Fruit fly (Drosophila melanogaster) whole organism, embryonic: ENCODE results near the gene CG5172.
A peak's percentile ranks its signal among the peaks of the same experiment; 100 is the strongest.

ENCODE experiments used
- Antp ChIP-seq: fragments of 200-800 bp; sonication (Bioruptor generic); optimal IDR thresholded peaks from 3 replicates; lab custom pipeline; 2016; ENCODE audit warnings: missing biosample characterization, missing genetic modification characterization
- C15 ChIP-seq: fragments of 200-800 bp; sonication (Bioruptor generic); IDR thresholded peaks from 3 replicates; pipeline ENCODE4 v1.3.6; 2022; ENCODE audit warnings: missing biosample characterization, missing genetic modification characterization
- CG1024 ChIP-seq: fragments of 200-800 bp; sonication (Bioruptor generic); IDR thresholded peaks from 2 replicates; pipeline ENCODE4 v1.3.6; 2022; ENCODE audit warnings: missing biosample characterization, missing genetic modification characterization
- CG10321 ChIP-seq: fragments of 200-800 bp; sonication (Bioruptor generic); IDR thresholded peaks from 2 replicates; pipeline ENCODE4 v1.3.6; 2022; ENCODE audit warnings: missing biosample characterization, missing genetic modification characterization
- CG10431 ChIP-seq: fragments of 200-800 bp; sonication (Bioruptor generic); optimal IDR thresholded peaks from 3 replicates; lab custom pipeline; 2018; ENCODE audit warnings: missing biosample characterization, mild to moderate bottlenecking, missing genetic modification characterization
- CG10462 ChIP-seq: fragments of 200-800 bp; sonication (Bioruptor generic); optimal IDR thresholded peaks from 2 replicates; lab custom pipeline; 2016; ENCODE audit warnings: missing biosample characterization, missing genetic modification characterization
- CG10543 ChIP-seq: fragments of 200-800 bp; sonication (Bioruptor generic); optimal IDR thresholded peaks from 3 replicates; lab custom pipeline; 2017; ENCODE audit warnings: missing biosample characterization, mild to moderate bottlenecking, missing genetic modification characterization, moderate library complexity
- CG10565 ChIP-seq: fragments of 200-800 bp; sonication (Bioruptor generic); optimal IDR thresholded peaks from 3 replicates; lab custom pipeline; 2016; ENCODE audit warnings: missing biosample characterization, mild to moderate bottlenecking, missing genetic modification characterization
- CG12071 ChIP-seq: fragments of 200-800 bp; sonication (Bioruptor generic); optimal IDR thresholded peaks from 3 replicates; lab custom pipeline; 2018; ENCODE audit warnings: missing biosample characterization, mild to moderate bottlenecking, missing genetic modification characterization
- CG1233 ChIP-seq: fragments of 200-800 bp; sonication (Bioruptor generic); optimal IDR thresholded peaks from 4 replicates; lab custom pipeline; 2018; ENCODE audit warnings: missing biosample characterization, mild to moderate bottlenecking, missing genetic modification characterization
- CG14050 ChIP-seq: fragments of 200-800 bp; sonication (Bioruptor generic); IDR thresholded peaks from 3 replicates; pipeline ENCODE4 v1.3.6; 2022; ENCODE audit warnings: missing biosample characterization, missing genetic modification characterization
- CG14710 ChIP-seq: fragments of 200-800 bp; sonication (Bioruptor generic); optimal IDR thresholded peaks from 3 replicates; lab custom pipeline; 2019; ENCODE audit warnings: missing biosample characterization, mild to moderate bottlenecking, missing genetic modification characterization, moderate library complexity
- CG17328 ChIP-seq: fragments of 200-800 bp; sonication (Bioruptor generic); IDR thresholded peaks from 2 replicates; pipeline ENCODE4 v1.3.6; 2022; ENCODE audit warnings: missing biosample characterization, missing genetic modification characterization
- CG2678 ChIP-seq: fragments of 200-800 bp; sonication (Bioruptor generic); optimal IDR thresholded peaks from 3 replicates; lab custom pipeline; 2019; ENCODE audit warnings: missing biosample characterization, mild to moderate bottlenecking, missing genetic modification characterization, moderate library complexity
- CG2889 ChIP-seq: fragments of 200-800 bp; sonication (Bioruptor generic); IDR thresholded peaks from 3 replicates; pipeline ENCODE4 v1.3.6; 2022; ENCODE audit warnings: missing biosample characterization, missing genetic modification characterization
- CG31388 ChIP-seq: fragments of 200-800 bp; sonication (Bioruptor generic); optimal IDR thresholded peaks from 2 replicates; lab custom pipeline; 2016; ENCODE audit warnings: missing biosample characterization, missing genetic modification characterization
- CG3407 ChIP-seq: fragments of 200-800 bp; sonication (Bioruptor generic); optimal IDR thresholded peaks from 2 replicates; lab custom pipeline; 2018; ENCODE audit warnings: missing biosample characterization, mild to moderate bottlenecking, missing genetic modification characterization
- CG34224 ChIP-seq: fragments of 200-800 bp; sonication (Bioruptor generic); IDR thresholded peaks from 3 replicates; pipeline ENCODE4 v1.3.6; 2022; ENCODE audit warnings: missing biosample characterization, missing genetic modification characterization; ENCODE audit not compliant: partially characterized antibody
- CG42726 ChIP-seq: fragments of 200-800 bp; sonication (Bioruptor generic); IDR thresholded peaks from 2 replicates; pipeline ENCODE4 v1.3.6; 2022; ENCODE audit warnings: missing biosample characterization, missing genetic modification characterization; ENCODE audit not compliant: partially characterized antibody
- CG4730 ChIP-seq: fragments of 200-800 bp; sonication (Bioruptor generic); IDR thresholded peaks from 2 replicates; pipeline ENCODE4 v1.3.6; 2022; ENCODE audit warnings: missing biosample characterization, missing genetic modification characterization
- CG6689 ChIP-seq: fragments of 200-800 bp; sonication (Bioruptor generic); IDR thresholded peaks from 2 replicates; pipeline ENCODE4 v1.3.6; 2022; ENCODE audit warnings: missing biosample characterization, missing genetic modification characterization
- CG7786 ChIP-seq: fragments of 200-800 bp; sonication (Bioruptor generic); optimal IDR thresholded peaks from 2 replicates; lab custom pipeline; 2016; ENCODE audit warnings: missing biosample characterization, missing genetic modification characterization
- CoRest ChIP-seq: fragments of 200-800 bp; sonication (Bioruptor generic); optimal IDR thresholded peaks from 3 replicates; lab custom pipeline; 2018; ENCODE audit warnings: missing biosample characterization, mild to moderate bottlenecking, missing genetic modification characterization, moderate library complexity
- Dip3 ChIP-seq: fragments of 200-800 bp; sonication (Bioruptor generic); optimal IDR thresholded peaks from 3 replicates; lab custom pipeline; 2016; ENCODE audit warnings: missing biosample characterization, missing genetic modification characterization
- Dp ChIP-seq: fragments of 200-800 bp; sonication (Bioruptor generic); optimal IDR thresholded peaks from 2 replicates; lab custom pipeline; 2018; ENCODE audit warnings: missing biosample characterization, mild to moderate bottlenecking, missing genetic modification characterization, moderate library complexity
- E2f2 ChIP-seq: fragments of 200-800 bp; sonication (Bioruptor generic); IDR thresholded peaks from 2 replicates; pipeline ENCODE4 v1.3.6; 2022; ENCODE audit warnings: missing biosample characterization, missing genetic modification characterization
- HHEX ChIP-seq: fragments of 200-800 bp; sonication (Bioruptor generic); optimal IDR thresholded peaks from 3 replicates; lab custom pipeline; 2017; ENCODE audit warnings: missing biosample characterization, mild to moderate bottlenecking, missing genetic modification characterization, missing genetic modification reagents
- Hey ChIP-seq: fragments of 200-800 bp; sonication (Bioruptor generic); optimal IDR thresholded peaks from 3 replicates; lab custom pipeline; 2018; ENCODE audit warnings: missing biosample characterization, mild to moderate bottlenecking, missing genetic modification characterization
- Lim3 ChIP-seq: fragments of 200-800 bp; sonication (Bioruptor generic); IDR thresholded peaks from 2 replicates; pipeline ENCODE4 v1.3.6; 2022; ENCODE audit warnings: missing biosample characterization, missing genetic modification characterization
- Myb ChIP-seq: fragments of 200-800 bp; sonication (Bioruptor generic); optimal IDR thresholded peaks from 2 replicates; lab custom pipeline; 2016; ENCODE audit warnings: missing biosample characterization, missing genetic modification characterization
- Sin3A ChIP-seq: fragments of >200 bp; optimal IDR thresholded peaks from 2 replicates; lab custom pipeline; 2018
- az2 ChIP-seq: fragments of 200-800 bp; sonication (Bioruptor generic); optimal IDR thresholded peaks from 3 replicates; lab custom pipeline; 2016; ENCODE audit warnings: missing biosample characterization, missing genetic modification characterization
- bsh ChIP-seq, 2 experiments: fragments of 200-800 bp; sonication (Bioruptor generic); optimal IDR thresholded peaks; 2 replicates each; lab custom pipeline; 2017 to 2018; ENCODE audit warnings: mild to moderate bottlenecking in 2 of 2, missing biosample characterization in 2 of 2, missing genetic modification characterization in 2 of 2, moderate library complexity in 1 of 2
- danr ChIP-seq: fragments of 200-800 bp; sonication (Bioruptor generic); IDR thresholded peaks from 2 replicates; pipeline ENCODE4 v1.3.6; 2022; ENCODE audit warnings: missing biosample characterization, missing genetic modification characterization
- dmrt11E ChIP-seq: fragments of 200-800 bp; sonication (Bioruptor generic); optimal IDR thresholded peaks from 3 replicates; lab custom pipeline; 2018; ENCODE audit warnings: missing biosample characterization, mild to moderate bottlenecking, missing genetic modification characterization, moderate library complexity
- gfzf ChIP-seq: fragments of 200-800 bp; sonication (Bioruptor generic); optimal IDR thresholded peaks from 2 replicates; lab custom pipeline; 2016; ENCODE audit warnings: missing biosample characterization, mild to moderate bottlenecking, missing genetic modification characterization, moderate library complexity
- kah ChIP-seq: fragments of 200-800 bp; sonication (Bioruptor generic); optimal IDR thresholded peaks from 2 replicates; lab custom pipeline; 2018; ENCODE audit warnings: missing biosample characterization, mild to moderate bottlenecking, missing genetic modification characterization
- lab ChIP-seq: fragments of 200-800 bp; sonication (Bioruptor generic); optimal IDR thresholded peaks from 3 replicates; lab custom pipeline; 2017; ENCODE audit warnings: missing biosample characterization, missing genetic modification characterization, mild to moderate bottlenecking, moderate library complexity, missing genetic modification reagents
- lola ChIP-seq, 3 experiments: fragments of >200 bp in 2 of 3; fragments of 200-800 bp in 1 of 3; sonication (Bioruptor generic) in 1 of 3; optimal IDR thresholded peaks; 2 replicates each; lab custom pipeline; 2017 to 2019; ENCODE audit warnings: missing biosample characterization in 3 of 3, missing genetic modification characterization in 3 of 3, mild to moderate bottlenecking in 1 of 3, moderate library complexity in 1 of 3
- nerfin-2 ChIP-seq: fragments of 200-800 bp; sonication (Bioruptor generic); IDR thresholded peaks from 2 replicates; pipeline ENCODE4 v1.3.6; 2022; ENCODE audit warnings: missing biosample characterization, missing genetic modification characterization; ENCODE audit not compliant: partially characterized antibody
- otp ChIP-seq: fragments of 200-800 bp; sonication (Bioruptor generic); IDR thresholded peaks from 3 replicates; pipeline ENCODE4, ENCODE4 v1.3.6; 2022; ENCODE audit warnings: missing biosample characterization, missing genetic modification characterization
- pb ChIP-seq: fragments of 200-800 bp; sonication (Bioruptor generic); optimal IDR thresholded peaks from 3 replicates; lab custom pipeline; 2016; ENCODE audit warnings: missing biosample characterization, missing genetic modification characterization
- prd ChIP-seq, 3 experiments: fragments of >200 bp in 2 of 3; fragments of 200-800 bp in 1 of 3; sonication (Bioruptor generic) in 1 of 3; optimal IDR thresholded peaks in 2 of 3; IDR thresholded peaks in 1 of 3; 2 replicates in 2 of 3; 3 replicates in 1 of 3; pipeline versions ENCODE4 v1.3.6 to Lab custom; 2017 to 2022; ENCODE audit warnings: missing biosample characterization in 1 of 3, missing genetic modification characterization in 1 of 3
- sd ChIP-seq: fragments of 200-800 bp; sonication (Bioruptor generic); optimal IDR thresholded peaks from 3 replicates; lab custom pipeline; 2018; ENCODE audit warnings: missing biosample characterization, mild to moderate bottlenecking, missing genetic modification characterization, moderate library complexity
- sens ChIP-seq: fragments of 200-800 bp; sonication (Bioruptor generic); peaks from one replicate; lab custom pipeline; 2016; ENCODE audit warnings: missing biosample characterization, missing genetic modification characterization
- sima ChIP-seq: fragments of 200-800 bp; sonication (Bioruptor generic); optimal IDR thresholded peaks from 2 replicates; lab custom pipeline; 2016; ENCODE audit warnings: missing biosample characterization, missing genetic modification characterization
- so ChIP-seq: fragments of 200-800 bp; sonication (Bioruptor generic); IDR thresholded peaks from 3 replicates; pipeline ENCODE4 v1.3.6; 2022; ENCODE audit warnings: missing biosample characterization, missing genetic modification characterization
- trem ChIP-seq: fragments of 200-800 bp; optimal IDR thresholded peaks from 3 replicates; lab custom pipeline; 2019; ENCODE audit warnings: missing biosample characterization, mild to moderate bottlenecking, missing genetic modification characterization, moderate library complexity
- vnd ChIP-seq: fragments of 200-800 bp; sonication (Bioruptor generic); IDR thresholded peaks from 3 replicates; pipeline ENCODE4 v1.3.6; 2022; ENCODE audit warnings: missing biosample characterization, missing genetic modification characterization; ENCODE audit not compliant: partially characterized antibody
- zen2 ChIP-seq: fragments of 200-800 bp; sonication (Bioruptor generic); IDR thresholded peaks from 3 replicates; pipeline ENCODE4 v1.3.6; 2022; ENCODE audit warnings: missing biosample characterization, missing genetic modification characterization; ENCODE audit not compliant: partially characterized antibody

The CG5172 gene

DNA sequence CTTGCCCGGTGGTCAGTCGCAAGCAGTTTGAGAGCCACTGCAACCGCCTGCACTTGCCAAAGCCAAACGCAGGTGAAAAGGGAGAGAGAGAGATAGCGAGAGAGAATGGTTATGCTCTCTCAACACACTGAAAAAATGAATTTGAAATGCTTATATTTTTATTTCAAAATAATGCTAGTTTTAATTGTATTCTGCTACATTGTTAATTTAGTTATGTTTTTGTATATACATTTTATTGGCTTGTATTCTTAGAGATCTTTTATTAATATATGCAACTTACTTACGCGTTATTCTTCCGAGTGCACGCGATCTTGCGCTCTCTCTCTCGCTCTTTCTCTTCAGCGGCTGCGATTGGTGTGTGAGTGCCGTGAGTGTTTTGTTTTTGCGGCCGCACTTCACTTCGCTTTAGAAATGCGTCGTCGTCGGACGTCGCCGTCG lies 42.7 kb upstream of the CG5172 start (continued):
- peak; percentile 93 for TF ChIP-seq CG31388 (GFP tag; lab: Kevin White, UChicago)
- no peak for TF ChIP-seq Sin3A (lab: Kevin White, UChicago)
- peak; percentile 94 for TF ChIP-seq pb
- TF ChIP-seq CG6689 (GFP tag; lab: Robert Waterston, UW): peak; percentile 99
- no peak for TF ChIP-seq dmrt11E (tag; lab: Kevin White, UChicago)
- peak; percentile 98 for TF ChIP-seq lab (GFP tag; lab: Kevin White, UChicago)
- peak; percentile 26 for TF ChIP-seq CG10462 (GFP tag; lab: Kevin White, UChicago)
- TF ChIP-seq CG4730 (GFP tag; lab: Robert Waterston, UW): peak; percentile 99
- no peak for TF ChIP-seq CG3407 (GFP tag; lab: Kevin White, UChicago)
- TF ChIP-seq CG1233: peak; percentile 96
- no peak for TF ChIP-seq CG17328 (GFP tag; lab: Robert Waterston, UW)
- no peak for TF ChIP-seq nerfin-2 (GFP tag; lab: Robert Waterston, UW)
- TF ChIP-seq CG10321 (GFP tag; lab: Robert Waterston, UW): peak; percentile 66; the same call in 1 of the 2 replicates
- no peak for TF ChIP-seq CG34224 (GFP tag; lab: Robert Waterston, UW)
- TF ChIP-seq C15: peak; percentile 96
- TF ChIP-seq CG12071: peak; percentile 93
- peak; percentile 92 for TF ChIP-seq otp
- TF ChIP-seq vnd: no peak
- TF ChIP-seq CG14050 (GFP tag; lab: Robert Waterston, UW): peak; percentile 95
- TF ChIP-seq CG42726 (GFP tag; lab: Robert Waterston, UW): no peak
- no peak for TF ChIP-seq CG10543 (GFP tag; lab: Kevin White, UChicago)
- no peak for TF ChIP-seq Dp (GFP tag; lab: Kevin White, UChicago)
- no peak for TF ChIP-seq az2 (GFP tag; lab: Kevin White, UChicago)
- no peak for TF ChIP-seq zen2 (GFP tag; lab: Robert Waterston, UW)
- peak; percentile 87 for TF ChIP-seq sima
- TF ChIP-seq CG2889 (GFP tag; lab: Robert Waterston, UW): no peak
- peak; percentile 96 for TF ChIP-seq trem (tag; lab: Kevin White, UChicago)
- peak; percentile 99 for TF ChIP-seq sens (GFP tag; lab: Kevin White, UChicago)
- no peak for TF ChIP-seq lola (GFP tag; optimal IDR thresholded peaks at IDR 0.05; lab: Kevin White, UChicago)
- TF ChIP-seq Hey: no peak
- TF ChIP-seq sd (tag; lab: Kevin White, UChicago): no peak
- peak; percentile 82 for TF ChIP-seq E2f2 (GFP tag; lab: Robert Waterston, UW)
- TF ChIP-seq gfzf (GFP tag; lab: Kevin White, UChicago): peak; percentile 2
- TF ChIP-seq prd (optimal IDR thresholded peaks at IDR 0.05; lab: Kevin White, UChicago): no peak
- peak; percentile 99 for TF ChIP-seq prd (GFP tag; IDR thresholded peaks at IDR 0.05; lab: Robert Waterston, UW)
- TF ChIP-seq CG2678: peak; percentile 98
- peak; percentile 97 for TF ChIP-seq so
- peak; percentile 93 for TF ChIP-seq kah (GFP tag; lab: Kevin White, UChicago)
- no peak for TF ChIP-seq CoRest
- no peak for TF ChIP-seq CG10431 (GFP tag; lab: Kevin White, UChicago)
- TF ChIP-seq Dip3: no peak
- peak; percentile 96 for TF ChIP-seq HHEX (GFP tag; lab: Kevin White, UChicago)
- peak; percentile 96 for TF ChIP-seq CG1024
- TF ChIP-seq Antp (GFP tag; lab: Kevin White, UChicago): peak; percentile 83
- TF ChIP-seq danr (GFP tag; lab: Robert Waterston, UW): peak; percentile 98
- TF ChIP-seq CG10565 (GFP tag; lab: Kevin White, UChicago): peak; percentile 77
- peak; percentile 22 for TF ChIP-seq Myb (GFP tag; lab: Kevin White, UChicago)
- TF ChIP-seq CG7786 (GFP tag; lab: Kevin White, UChicago): peak; percentile 69
- no peak for TF ChIP-seq bsh (GFP tag; optimal IDR thresholded peaks at IDR 0.05; lab: Kevin White, UChicago)
- TF ChIP-seq CG14710 (tag; lab: Kevin White, UChicago): peak; percentile 98
- no peak for TF ChIP-seq Lim3 (GFP tag; lab: Robert Waterston, UW)
